Worm (Caenorhabditis elegans) whole organism, young adult: ENCODE measurements around the gene Y38C1BA.1.

ENCODE experiments used
- B0261.1 ChIP-seq: sonication (generic microtip); optimal IDR thresholded peaks from 2 replicates; lab custom pipeline; 2016; ENCODE audit warnings: mild to moderate bottlenecking, missing genetic modification characterization, moderate library complexity, missing compliant biosample characterization
- F23B12.7 ChIP-seq: sonication (generic microtip); optimal IDR thresholded peaks from 2 replicates; lab custom pipeline; 2017; ENCODE audit warnings: missing genetic modification characterization, mild to moderate bottlenecking, missing compliant biosample characterization, antibody characterized with exemption, moderate library complexity; ENCODE audit not compliant: insufficient read depth
- Y56A3A.18 ChIP-seq: fragments of 200-800 bp; sonication (Bioruptor generic); IDR thresholded peaks from 2 replicates; pipeline ENCODE4 v1.3.6; 2022; ENCODE audit warnings: missing genetic modification reagents, missing genetic modification characterization, missing compliant biosample characterization
- ceh-91 ChIP-seq: fragments of 200-800 bp; sonication (Bioruptor generic); IDR thresholded peaks from 2 replicates; pipeline ENCODE4 v1.3.6; 2022; ENCODE audit warnings: missing genetic modification reagents, missing genetic modification characterization, missing compliant biosample characterization
- dpff-1 ChIP-seq: sonication (generic microtip); optimal IDR thresholded peaks from 2 replicates; lab custom pipeline; 2017; ENCODE audit warnings: mild to moderate bottlenecking, missing genetic modification characterization, missing compliant biosample characterization
- nhr-80 ChIP-seq: sonication (generic microtip); optimal IDR thresholded peaks from 2 replicates; lab custom pipeline; 2016; ENCODE audit warnings: missing genetic modification characterization, missing compliant biosample characterization
- pha-4 ChIP-seq: fragments of 150-350 bp; sonication (generic microtip); optimal IDR thresholded peaks from 2 replicates; lab custom pipeline; 2014; ENCODE audit warnings: missing biosample characterization, missing genetic modification reagents, missing genetic modification characterization
- sea-2 ChIP-seq: fragments of 200-800 bp; sonication (Bioruptor generic); IDR thresholded peaks from 2 replicates; pipeline ENCODE4 v1.3.6; 2022; ENCODE audit warnings: missing genetic modification characterization, missing compliant biosample characterization
- unc-62 ChIP-seq: fragments of 150-350 bp; optimal IDR thresholded peaks from 2 replicates; lab custom pipeline; 2014; ENCODE audit warnings: missing biosample characterization, missing genetic modification reagents, missing genetic modification characterization

- TF ChIP-seq Y56A3A.18 (GFP tag; lab: Robert Waterston, UW) (no peak), dpff-1 (tag; lab: Kevin White, UChicago) (no peak), nhr-80 (tag; lab: Kevin White, UChicago) (no peak), ceh-91 (GFP tag; lab: Robert Waterston, UW) (no peak), B0261.1 (tag; lab: Kevin White, UChicago) (no peak), unc-62 (GFP tag; lab: Kevin White, UChicago) (no peak), F23B12.7 (tag; lab: Kevin White, UChicago) (no peak), sea-2 (GFP tag; lab: Robert Waterston, UW) (no peak), pha-4 (no peak)
Measured at ce11 chrIV:1816238-1816637, 12.5 kb upstream of the Y38C1BA.1 start.
